Worm (Caenorhabditis elegans) whole organism, L1 larva: Measurements from ENCODE around the gene fipr-20.

Experiments
- C16A3.4 ChIP-seq: fragments of 150-350 bp; optimal IDR thresholded peaks from 2 replicates; lab custom pipeline; 2014; ENCODE audit warnings: missing biosample characterization, missing genetic modification characterization
- C34B4.2 ChIP-seq: sonication (generic microtip); optimal IDR thresholded peaks from 2 replicates; lab custom pipeline; 2017; ENCODE audit warnings: mild to moderate bottlenecking, missing genetic modification characterization, missing compliant biosample characterization
- Y116A8C.19 ChIP-seq: sonication (generic microtip); optimal IDR thresholded peaks from 2 replicates; lab custom pipeline; 2016; ENCODE audit warnings: missing compliant biosample characterization, missing genetic modification characterization, borderline replicate concordance
- blmp-1 ChIP-seq: fragments of 150-350 bp; optimal IDR thresholded peaks from 2 replicates; lab custom pipeline; 2014; ENCODE audit warnings: missing biosample characterization, missing genetic modification characterization
- ceh-63 ChIP-seq: fragments of 200-800 bp; sonication (Bioruptor generic); optimal IDR thresholded peaks from 2 replicates; lab custom pipeline; 2018; ENCODE audit warnings: mild to moderate bottlenecking, missing genetic modification characterization, missing compliant biosample characterization
- ceh-8 ChIP-seq: fragments of 200-800 bp; sonication (Bioruptor generic); optimal IDR thresholded peaks from 2 replicates; lab custom pipeline; 2018; ENCODE audit warnings: mild to moderate bottlenecking, missing genetic modification characterization, moderate library complexity, missing compliant biosample characterization
- ceh-82 ChIP-seq, 3 experiments: fragments of 150-350 bp in 1 of 3; sonication (generic microtip) in 2 of 3; optimal IDR thresholded peaks; 2 replicates each; lab custom pipeline; 2014 to 2017; ENCODE audit warnings: missing biosample characterization in 3 of 3, missing genetic modification characterization in 3 of 3
- ceh-90 ChIP-seq: sonication (generic microtip); optimal IDR thresholded peaks from 2 replicates; lab custom pipeline; 2016; ENCODE audit warnings: missing genetic modification characterization, missing compliant biosample characterization
- ces-1 ChIP-seq: fragments of 150-350 bp; optimal IDR thresholded peaks from 2 replicates; lab custom pipeline; 2014; ENCODE audit warnings: missing biosample characterization, missing genetic modification reagents, missing genetic modification characterization
- dpl-1 ChIP-seq, 3 experiments: fragments of 150-350 bp in 2 of 3; sonication (generic microtip) in 1 of 3; optimal IDR thresholded peaks; 2 replicates each; lab custom pipeline; 2014 to 2017; ENCODE audit warnings: missing biosample characterization in 3 of 3, missing genetic modification characterization in 3 of 3, missing genetic modification reagents in 3 of 3
- dsc-1 ChIP-seq: sonication (generic microtip); optimal IDR thresholded peaks from 2 replicates; lab custom pipeline; 2016; ENCODE audit warnings: mild to moderate bottlenecking, missing genetic modification characterization, missing compliant biosample characterization
- efl-1 ChIP-seq, 4 experiments: fragments of 150-350 bp; optimal IDR thresholded peaks in 3 of 4; peaks in 1 of 4; 1 replicate in 1 of 4; 2 replicates in 3 of 4; lab custom pipeline; 2014; ENCODE audit warnings: missing biosample characterization in 2 of 4, missing genetic modification characterization in 2 of 4, missing genetic modification reagents in 2 of 4
- elt-3 ChIP-seq, 6 experiments: fragments of 150-350 bp in 1 of 6; sonication (generic microtip); optimal IDR thresholded peaks; 2 replicates each; lab custom pipeline; 2017 to 2018; ENCODE audit warnings: missing biosample characterization in 6 of 6, missing genetic modification characterization in 6 of 6, inconsistent platforms in 1 of 6
- fkh-10 ChIP-seq: sonication (generic microtip); optimal IDR thresholded peaks from 2 replicates; lab custom pipeline; 2017; ENCODE audit warnings: missing biosample characterization, missing genetic modification reagents, missing genetic modification characterization
- fkh-4 ChIP-seq: sonication (generic microtip); optimal IDR thresholded peaks from 2 replicates; lab custom pipeline; 2016; ENCODE audit warnings: missing compliant biosample characterization, missing genetic modification characterization, borderline replicate concordance
- fkh-8 ChIP-seq: sonication (generic microtip); optimal IDR thresholded peaks from 2 replicates; lab custom pipeline; 2016; ENCODE audit warnings: mild to moderate bottlenecking, missing genetic modification characterization, missing compliant biosample characterization
- grh-1 ChIP-seq: fragments of 200-800 bp; sonication (Bioruptor generic); IDR thresholded peaks from 2 replicates; pipeline ENCODE4 v1.3.6; 2022; ENCODE audit warnings: missing genetic modification reagents, missing genetic modification characterization, missing compliant biosample characterization
- hlh-17 ChIP-seq: fragments of 200-800 bp; sonication (Bioruptor generic); optimal IDR thresholded peaks from 2 replicates; lab custom pipeline; 2018; ENCODE audit warnings: missing genetic modification characterization, mild to moderate bottlenecking, missing compliant biosample characterization, moderate library complexity, borderline replicate concordance
- hlh-4 ChIP-seq: sonication (generic microtip); optimal IDR thresholded peaks from 2 replicates; lab custom pipeline; 2016; ENCODE audit warnings: mild to moderate bottlenecking, missing genetic modification characterization, missing compliant biosample characterization
- isw-1 ChIP-seq: fragments of 200-800 bp; sonication (Bioruptor generic); IDR thresholded peaks from 2 replicates; pipeline ENCODE4 v1.3.6; 2022; ENCODE audit warnings: missing genetic modification characterization, missing compliant biosample characterization
- jun-1 ChIP-seq: fragments of 150-350 bp; optimal IDR thresholded peaks from 2 replicates; lab custom pipeline; 2014; ENCODE audit warnings: missing biosample characterization, missing genetic modification reagents, missing genetic modification characterization
- lin-15B ChIP-seq: fragments of 150-350 bp; sonication (generic microtip); optimal IDR thresholded peaks from 3 replicates; lab custom pipeline; 2014; ENCODE audit warnings: missing biosample characterization, missing genetic modification characterization
- lin-35 ChIP-seq, 2 experiments: fragments of 150-350 bp; optimal IDR thresholded peaks; 2 replicates each; lab custom pipeline; 2014; ENCODE audit warnings: missing biosample characterization in 2 of 2, missing genetic modification characterization in 2 of 2, missing genetic modification reagents in 2 of 2
- mab-9 ChIP-seq: fragments of 200-800 bp; sonication (Bioruptor generic); IDR thresholded peaks from 2 replicates; pipeline ENCODE4 v1.3.6; 2022; ENCODE audit warnings: missing genetic modification reagents, missing genetic modification characterization, missing compliant biosample characterization
- mdl-1 ChIP-seq, 2 experiments: fragments of 150-350 bp; optimal IDR thresholded peaks; 2 replicates each; lab custom pipeline; 2014 to 2017; ENCODE audit warnings: missing biosample characterization in 2 of 2, missing genetic modification characterization in 2 of 2, inconsistent platforms in 1 of 2
- mef-2 ChIP-seq: fragments of 150-350 bp; optimal IDR thresholded peaks from 2 replicates; lab custom pipeline; 2014; ENCODE audit warnings: missing biosample characterization, missing genetic modification characterization
- nhr-20 ChIP-seq: sonication (generic microtip); optimal IDR thresholded peaks from 2 replicates; lab custom pipeline; 2016; ENCODE audit warnings: mild to moderate bottlenecking, missing genetic modification characterization, missing compliant biosample characterization
- nhr-28 ChIP-seq: fragments of 150-350 bp; optimal IDR thresholded peaks from 2 replicates; lab custom pipeline; 2014; ENCODE audit warnings: missing biosample characterization, missing genetic modification characterization
- nhr-47 ChIP-seq: sonication (generic microtip); optimal IDR thresholded peaks from 2 replicates; lab custom pipeline; 2016; ENCODE audit warnings: mild to moderate bottlenecking, missing genetic modification characterization, moderate library complexity, missing compliant biosample characterization
- nhr-71 ChIP-seq: sonication (generic microtip); optimal IDR thresholded peaks from 2 replicates; lab custom pipeline; 2016; ENCODE audit warnings: mild to moderate bottlenecking, missing genetic modification characterization, moderate library complexity, missing compliant biosample characterization
- nhr-76 ChIP-seq: sonication (generic microtip); optimal IDR thresholded peaks from 2 replicates; lab custom pipeline; 2017; ENCODE audit warnings: missing biosample characterization, missing genetic modification characterization
- nhr-77 ChIP-seq: fragments of 150-350 bp; optimal IDR thresholded peaks from 2 replicates; lab custom pipeline; 2014; ENCODE audit warnings: missing biosample characterization, missing genetic modification characterization
- nhr-84 ChIP-seq: sonication (generic microtip); optimal IDR thresholded peaks from 2 replicates; lab custom pipeline; 2017; ENCODE audit warnings: missing biosample characterization, missing genetic modification characterization
- nhr-85 ChIP-seq: sonication (generic microtip); peaks from one replicate; lab custom pipeline; 2016; ENCODE audit warnings: missing genetic modification characterization, inconsistent platforms, missing compliant biosample characterization
- pqm-1 ChIP-seq: sonication (generic microtip); optimal IDR thresholded peaks from 3 replicates; lab custom pipeline; 2017; ENCODE audit warnings: missing biosample characterization, missing genetic modification characterization
- rnt-1 ChIP-seq: sonication (generic microtip); optimal IDR thresholded peaks from 2 replicates; lab custom pipeline; 2016; ENCODE audit warnings: mild to moderate bottlenecking, missing genetic modification characterization, moderate library complexity, missing compliant biosample characterization
- skn-1 ChIP-seq: fragments of 150-350 bp; optimal IDR thresholded peaks from 2 replicates; lab custom pipeline; 2014; ENCODE audit warnings: missing biosample characterization, missing genetic modification characterization
- snpc-4 ChIP-seq: fragments of 150-350 bp; optimal IDR thresholded peaks from 2 replicates; lab custom pipeline; 2014; ENCODE audit warnings: missing biosample characterization, missing genetic modification characterization
- sox-4 ChIP-seq: sonication (generic microtip); optimal IDR thresholded peaks from 2 replicates; lab custom pipeline; 2016; ENCODE audit warnings: missing genetic modification characterization, missing compliant biosample characterization
- sup-37 ChIP-seq: fragments of 200-800 bp; sonication (Bioruptor generic); optimal IDR thresholded peaks from 2 replicates; lab custom pipeline; 2018; ENCODE audit warnings: mild to moderate bottlenecking, missing genetic modification characterization, missing compliant biosample characterization
- unc-130 ChIP-seq: fragments of 150-350 bp; optimal IDR thresholded peaks from 2 replicates; lab custom pipeline; 2017; ENCODE audit warnings: missing biosample characterization, missing genetic modification characterization, inconsistent platforms
- unc-30 ChIP-seq: sonication (generic microtip); optimal IDR thresholded peaks from 2 replicates; lab custom pipeline; 2017; ENCODE audit warnings: missing biosample characterization, missing genetic modification characterization
- unc-62 ChIP-seq: fragments of 150-350 bp; optimal IDR thresholded peaks from 2 replicates; lab custom pipeline; 2014; ENCODE audit warnings: missing biosample characterization, missing genetic modification reagents, missing genetic modification characterization
- unc-86 ChIP-seq: sonication (generic microtip); optimal IDR thresholded peaks from 2 replicates; lab custom pipeline; 2016; ENCODE audit warnings: missing genetic modification characterization, missing compliant biosample characterization
- zag-1 ChIP-seq: fragments of 150-350 bp; optimal IDR thresholded peaks from 2 replicates; lab custom pipeline; 2014; ENCODE audit warnings: missing biosample characterization, missing genetic modification characterization
- ztf-11 ChIP-seq, 2 experiments: sonication (generic microtip); optimal IDR thresholded peaks; 2 replicates each; lab custom pipeline; 2016 to 2017; ENCODE audit warnings: missing genetic modification characterization in 2 of 2, missing biosample characterization in 1 of 2, missing compliant biosample characterization in 1 of 2

The fipr-20 gene

ce11 chrIII:7465347-7465746, 3.2 kb upstream of the fipr-20 start, which contains the start of gene fum-1 (continued):
- TF ChIP-seq efl-1 (optimal IDR thresholded peaks at IDR 0.05; lab: Kevin White, UChicago) (peak; percentile 61 to 69), efl-1 (GFP tag; optimal IDR thresholded peaks at IDR 0.05 in 1 of 2; lab: Kevin White, UChicago) (peak; percentile 48 to 80), zag-1 (tag; lab: Kevin White, UChicago) (no peak), grh-1 (GFP tag; lab: Robert Waterston, UW) (peak; percentile 74), ceh-8 (GFP tag; lab: Kevin White, UChicago) (no peak), rnt-1 (peak; percentile 48), fkh-4 (tag; lab: Kevin White, UChicago) (no peak), pqm-1 (tag; lab: Kevin White, UChicago) (no peak), ztf-11 (tag; optimal IDR thresholded peaks at IDR 0.05; lab: Kevin White, UChicago) (no peak), lin-15B (tag; lab: Kevin White, UChicago) (no peak), C16A3.4 (tag; lab: Kevin White, UChicago) (peak; percentile 48), fkh-10 (GFP tag; lab: Kevin White, UChicago) (no peak), sox-4 (tag; lab: Kevin White, UChicago) (no peak), nhr-76 (tag; lab: Kevin White, UChicago) (no peak), mef-2 (no peak), unc-62 (GFP tag; lab: Kevin White, UChicago) (no peak), mab-9 (GFP tag; lab: Robert Waterston, UW) (no peak), Y116A8C.19 (tag; lab: Kevin White, UChicago) (no peak), elt-3 (tag; optimal IDR thresholded peaks at IDR 0.05; lab: Kevin White, UChicago) (no peak), nhr-28 (tag; lab: Kevin White, UChicago) (no peak), hlh-17 (GFP tag; lab: Kevin White, UChicago) (no peak), unc-30 (tag; lab: Kevin White, UChicago) (no peak), sup-37 (GFP tag; lab: Kevin White, UChicago) (no peak), dpl-1 (GFP tag; optimal IDR thresholded peaks at IDR 0.05; lab: Kevin White, UChicago) (peak; percentile 14 to 47 (median 31)), fkh-8 (tag; lab: Kevin White, UChicago) (peak; percentile 13), unc-130 (no peak), unc-86 (tag; lab: Kevin White, UChicago) (no peak), hlh-4 (tag; lab: Kevin White, UChicago) (no peak), nhr-77 (tag; lab: Kevin White, UChicago) (peak; percentile 53), ces-1 (no peak), nhr-85 (tag; lab: Kevin White, UChicago) (peak; percentile 91), ceh-82 (tag; optimal IDR thresholded peaks at IDR 0.05; lab: Kevin White, UChicago) (peak in 2 of 3 experiments; percentile 20 to 24), nhr-20 (tag; lab: Kevin White, UChicago) (peak; percentile 56), isw-1 (GFP tag; lab: Robert Waterston, UW) (no peak), nhr-71 (peak; percentile 64), mdl-1 (tag; optimal IDR thresholded peaks at IDR 0.05; lab: Kevin White, UChicago) (peak in 1 of 2 experiments; percentile 77), jun-1 (tag; lab: Kevin White, UChicago) (no peak), dsc-1 (no peak), skn-1 (tag; lab: Kevin White, UChicago) (no peak), nhr-47 (tag; lab: Kevin White, UChicago) (peak; percentile 61), nhr-84 (tag; lab: Kevin White, UChicago) (no peak), blmp-1 (tag; lab: Kevin White, UChicago) (peak; percentile 46), snpc-4 (tag; lab: Kevin White, UChicago) (no peak), lin-35 (GFP tag; optimal IDR thresholded peaks at IDR 0.05; lab: Kevin White, UChicago) (peak; percentile 28 to 69), ceh-63 (GFP tag; lab: Kevin White, UChicago) (no peak), ceh-90 (no peak), C34B4.2 (tag; lab: Kevin White, UChicago) (no peak)
